Fruit fly (Drosophila melanogaster): Measurements from ENCODE around the gene Lar.
A peak's percentile ranks its signal among the peaks of the same experiment; 100 is the strongest.

Gene Lar

DNA sequence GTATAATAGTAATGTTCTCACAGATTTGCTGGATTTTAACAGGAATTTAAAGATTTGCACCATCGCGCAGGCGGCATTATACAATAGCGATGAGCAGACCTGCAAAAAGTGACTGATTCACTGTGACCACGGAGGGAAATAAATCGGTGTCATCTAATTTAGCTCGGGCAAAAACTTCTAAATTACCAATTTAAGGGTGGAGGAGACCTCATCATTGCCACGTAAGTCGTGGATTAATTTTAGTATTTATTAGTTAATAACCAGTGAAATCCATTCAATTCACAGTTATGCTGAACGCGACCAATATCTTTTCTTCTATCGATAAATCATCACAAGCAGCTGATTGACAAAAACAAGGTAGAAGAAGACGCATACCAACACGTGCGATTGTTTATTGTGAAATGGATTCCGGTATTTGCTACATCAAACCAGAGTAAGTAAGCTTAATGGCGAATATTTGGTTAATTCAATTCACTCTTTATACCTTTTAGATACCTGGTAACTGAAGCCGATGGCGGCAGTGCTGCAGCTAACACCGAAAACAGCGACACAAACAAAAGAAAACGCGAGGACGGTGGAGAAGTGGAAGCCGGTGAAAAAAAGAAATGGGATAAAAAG, 172.2 kb downstream of the Lar start, which contains the start of the genes CG10628 and Dus3 (continued):
- TF ChIP-seq bowl (GFP tag; IDR thresholded peaks at IDR 0.05) (peak; percentile 66; the same call in 1 of the 2 replicates), jigr1 (GFP tag; IDR thresholded peaks at IDR 0.05) (peak; percentile 78), ftz-f1 (GFP tag; optimal IDR thresholded peaks at IDR 0.05) (peak; percentile 37), Dref (GFP tag; IDR thresholded peaks at IDR 0.05) (peak; percentile 66), her (GFP tag; optimal IDR thresholded peaks at IDR 0.05) (peak; percentile 86), az2 (GFP tag; optimal IDR thresholded peaks at IDR 0.05) (peak; percentile 90), fu2 (GFP tag; optimal IDR thresholded peaks at IDR 0.05) (peak; percentile 94), fd3F (GFP tag; optimal IDR thresholded peaks at IDR 0.05) (peak; percentile 83), MBD-R2 (GFP tag; IDR thresholded peaks at IDR 0.05) (peak; percentile 97), CG32767 (GFP tag; IDR thresholded peaks at IDR 0.05) (peak; percentile 79; the same call in 1 of the 2 replicates), unc-4 (GFP tag; IDR thresholded peaks at IDR 0.05; ENCODE audit: partially characterized antibody) (peak; percentile 58), slp2 (GFP tag; optimal IDR thresholded peaks at IDR 0.05) (peak; percentile 68), CG18599 (GFP tag; optimal IDR thresholded peaks at IDR 0.05) (peak; percentile 91), CG17912 (GFP tag; optimal IDR thresholded peaks at IDR 0.05) (peak; percentile 68), ase (GFP tag; IDR thresholded peaks at IDR 0.05) (peak; percentile 89), btn (GFP tag; optimal IDR thresholded peaks at IDR 0.05) (peak; percentile 80), Adf1 (GFP tag; IDR thresholded peaks at IDR 0.05) (peak; percentile 60), kni (GFP tag; optimal IDR thresholded peaks at IDR 0.05) (peak; percentile 35), CG11456 (GFP tag; IDR thresholded peaks at IDR 0.05) (peak; percentile 95), chif (GFP tag; optimal IDR thresholded peaks at IDR 0.05) (peak; percentile 87 to 90), Ravus (GFP tag; IDR thresholded peaks at IDR 0.05) (peak; percentile 59), CG3407 (GFP tag; optimal IDR thresholded peaks at IDR 0.05) (peak; percentile 61), nerfin-2 (GFP tag; IDR thresholded peaks at IDR 0.05; ENCODE audit: partially characterized antibody) (no peak), Aef1 (GFP tag; IDR thresholded peaks at IDR 0.05) (peak; percentile 89), CG2116 (GFP tag; optimal IDR thresholded peaks at IDR 0.05) (peak; percentile 82), chinmo (GFP tag; IDR thresholded peaks at IDR 0.05; ENCODE audit: partially characterized antibody) (0 out of 4 replicates have a peak, but pooled peaks have one; percentile 9), CG13775 (GFP tag; optimal IDR thresholded peaks at IDR 0.05) (peak; percentile 92), Dip2 (GFP tag; IDR thresholded peaks at IDR 0.05) (peak; percentile 20; the same call in 1 of the 2 replicates), ken (GFP tag; IDR thresholded peaks at IDR 0.05) (peak; percentile 94), peb (GFP tag; IDR thresholded peaks at IDR 0.05) (peak; percentile 85), Six4 (GFP tag; optimal IDR thresholded peaks at IDR 0.05) (peak; percentile 88), Drgx (GFP tag; IDR thresholded peaks at IDR 0.05) (peak; percentile 90), Hr39 (optimal IDR thresholded peaks at IDR 0.05) (no peak), gem (tag; optimal IDR thresholded peaks at IDR 0.05) (peak; percentile 95), CG7839 (tag; optimal IDR thresholded peaks at IDR 0.05) (peak; percentile 90), CG6813 (GFP tag; optimal IDR thresholded peaks at IDR 0.05) (peak; percentile 84), Med (GFP tag) (peak; percentile 99), lab (GFP tag; optimal IDR thresholded peaks at IDR 0.05) (peak; percentile 95), CG6254 (GFP tag; optimal IDR thresholded peaks at IDR 0.05) (peak; percentile 70), insv (GFP tag; optimal IDR thresholded peaks at IDR 0.05) (peak in 1 of 2 experiments; percentile 58), CG14965 (GFP tag; optimal IDR thresholded peaks at IDR 0.05; ENCODE audit: borderline replicate concordance) (peak; percentile 30), CG10366 (GFP tag; IDR thresholded peaks at IDR 0.05) (peak; percentile 90), Dp (GFP tag; optimal IDR thresholded peaks at IDR 0.05) (peak; percentile 43), Hr3 (GFP tag; optimal IDR thresholded peaks at IDR 0.05) (peak; percentile 91), trh (GFP tag; optimal IDR thresholded peaks at IDR 0.05) (peak; percentile 70), CG4854 (GFP tag; optimal IDR thresholded peaks at IDR 0.05) (peak; percentile 84), vfl (GFP tag; optimal IDR thresholded peaks at IDR 0.05) (peak; percentile 90), Spps (tag; optimal IDR thresholded peaks at IDR 0.05) (peak; percentile 69), sc (optimal IDR thresholded peaks at IDR 0.05) (no peak), sc (GFP tag; optimal IDR thresholded peaks at IDR 0.05) (peak; percentile 76)

Data from whole organism, embryonic.